Worm (Caenorhabditis elegans) whole organism, L4/young adult: Measurements from ENCODE around the gene str-112.
A peak's percentile ranks its signal among the peaks of the same experiment; 100 is the strongest.

Source experiments
- W03F9.2 ChIP-seq: fragments of 150-350 bp; optimal IDR thresholded peaks from 2 replicates; lab custom pipeline; 2014; ENCODE audit warnings: missing biosample characterization, missing genetic modification characterization
- dao-5 ChIP-seq: sonication (generic microtip); optimal IDR thresholded peaks from 2 replicates; lab custom pipeline; 2016; ENCODE audit warnings: missing genotype, missing genetic modification characterization, moderate library complexity, missing compliant biosample characterization
- him-1 ChIP-seq: sonication (generic microtip); optimal IDR thresholded peaks from 2 replicates; lab custom pipeline; 2016; ENCODE audit warnings: missing genotype, missing genetic modification reagents, missing genetic modification characterization, missing compliant biosample characterization

str-112 gene

DNA sequence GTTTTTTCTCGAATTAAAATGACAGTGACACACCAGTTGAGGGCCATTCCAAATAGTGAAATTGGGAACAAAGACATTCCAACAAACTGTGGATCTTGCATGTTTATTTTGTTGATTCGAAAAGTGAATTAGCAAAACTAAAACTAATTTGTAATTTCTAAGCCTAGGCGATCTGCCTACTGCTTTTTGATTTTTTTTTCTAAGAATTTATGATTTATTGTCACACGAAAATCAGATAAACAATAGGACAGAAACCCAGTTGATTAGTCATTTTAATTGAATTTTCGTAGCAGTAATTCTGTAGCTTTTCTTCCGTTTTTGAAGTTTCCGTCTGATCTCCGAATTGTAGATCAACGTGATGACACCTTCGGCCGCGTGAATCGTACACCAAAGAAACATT lies 19.4 kb downstream of the str-112 start, which contains the start of gene srx-33:
TSS of gene srx-33 (minus strand) at position 101 of the 400 bp plus-strand sequence.
- TF ChIP-seq him-1 (tag; lab: Kevin White, UChicago), result no peak
- TF ChIP-seq dao-5 (tag; lab: Kevin White, UChicago), result no peak

DNA sequence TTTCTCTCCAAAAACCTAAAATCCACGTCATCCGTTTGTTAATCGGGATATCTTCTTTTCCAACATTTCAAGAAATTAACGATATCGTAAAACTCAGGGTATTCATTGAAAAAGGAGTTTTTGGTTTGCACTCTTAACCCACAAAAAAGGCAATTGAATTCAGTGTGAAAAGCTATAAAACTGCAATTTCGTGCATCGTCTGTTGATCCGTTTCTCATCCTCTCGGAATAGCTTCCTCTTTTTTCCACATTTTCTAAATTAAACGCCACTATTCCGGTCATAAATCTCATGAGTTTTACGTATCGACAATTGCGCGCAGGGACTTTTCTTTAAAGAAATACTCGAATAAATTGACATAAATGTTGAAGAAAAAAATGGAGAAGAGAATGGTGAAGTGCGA lies 26.0 kb downstream of the str-112 start:
- TF ChIP-seq him-1 (tag; lab: Kevin White, UChicago) (no peak), W03F9.2 (no peak), dao-5 (tag; lab: Kevin White, UChicago) (no peak)

DNA sequence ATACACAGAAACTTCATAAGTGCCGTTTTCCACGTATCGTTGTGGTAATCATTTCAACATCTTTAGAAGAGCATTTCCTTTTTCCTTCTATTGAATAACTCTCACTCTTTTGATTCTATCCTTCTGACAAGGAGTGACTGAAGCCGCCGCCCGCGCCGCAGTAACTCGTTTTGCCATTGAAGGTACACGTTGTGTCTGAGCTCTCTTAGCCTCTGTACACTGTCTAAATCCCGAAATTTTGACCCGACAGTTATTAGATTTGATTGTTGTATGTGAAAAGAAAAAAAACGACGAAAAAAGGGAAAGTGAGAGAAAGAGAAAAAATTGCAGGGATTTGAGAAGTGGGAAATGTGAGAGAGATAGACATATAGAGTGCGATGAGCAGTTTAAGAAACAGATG lies 26.9 kb downstream of the str-112 start:
- TF ChIP-seq W03F9.2 (no peak), him-1 (tag; lab: Kevin White, UChicago) (no peak), dao-5 (tag; lab: Kevin White, UChicago) (no peak)

DNA sequence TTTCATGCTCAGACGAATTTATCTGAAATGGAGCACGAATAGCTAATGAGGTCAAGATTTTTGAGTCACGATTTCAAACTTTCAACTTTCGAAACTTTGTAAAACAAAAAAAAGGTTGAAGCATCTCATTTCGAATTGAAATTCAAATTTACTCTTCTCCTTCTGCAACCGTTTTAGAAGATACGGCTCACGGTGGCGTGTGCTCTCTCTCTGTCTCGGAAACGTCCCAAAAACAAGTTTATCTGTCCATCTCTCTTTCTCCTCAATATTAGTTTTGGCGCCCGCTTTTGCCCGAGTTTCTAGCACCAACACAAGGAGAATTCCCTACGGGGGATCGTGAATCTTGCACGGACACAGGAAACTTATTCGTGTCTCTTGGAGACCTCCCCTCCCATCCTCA lies 27.9 kb downstream of the str-112 start:
- TF ChIP-seq him-1 (tag; lab: Kevin White, UChicago) (no peak), W03F9.2 (no peak), dao-5 (tag; lab: Kevin White, UChicago) (no peak)

DNA sequence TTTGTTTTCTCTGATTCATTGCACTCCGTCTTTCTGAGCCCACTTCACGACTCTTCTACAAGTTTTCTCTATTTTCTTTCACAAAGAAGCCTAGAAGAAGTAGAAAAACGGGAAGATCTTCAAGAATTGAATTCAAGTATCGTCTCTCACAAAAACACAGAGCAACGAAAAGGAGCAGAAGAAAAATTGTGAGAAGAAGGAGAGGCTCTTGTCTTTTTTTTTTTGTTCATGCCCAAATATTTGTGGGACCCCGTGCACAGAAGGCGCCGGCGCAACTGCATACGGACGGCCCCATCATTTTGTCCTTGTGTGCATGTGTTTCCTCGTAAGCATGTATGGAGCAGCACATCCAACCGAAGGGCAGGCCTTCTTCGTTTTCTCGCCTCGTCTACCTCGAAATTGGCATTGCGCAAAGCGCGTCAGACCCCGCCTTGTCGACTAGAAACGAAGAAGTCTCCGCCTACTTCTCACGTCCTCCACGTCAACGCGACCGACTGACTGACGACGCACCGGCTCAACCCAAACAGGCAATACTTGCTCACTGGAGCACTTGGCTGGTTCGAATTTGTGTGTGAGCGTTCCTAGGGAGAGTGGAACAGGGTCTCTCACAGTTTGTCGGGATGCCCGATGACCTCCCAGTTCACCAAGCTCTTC lies 31.6 kb downstream of the str-112 start:
- no peak for TF ChIP-seq dao-5 (tag; lab: Kevin White, UChicago)
- TF ChIP-seq W03F9.2, result no peak
- TF ChIP-seq him-1 (tag; lab: Kevin White, UChicago), result peak; percentile 17

DNA sequence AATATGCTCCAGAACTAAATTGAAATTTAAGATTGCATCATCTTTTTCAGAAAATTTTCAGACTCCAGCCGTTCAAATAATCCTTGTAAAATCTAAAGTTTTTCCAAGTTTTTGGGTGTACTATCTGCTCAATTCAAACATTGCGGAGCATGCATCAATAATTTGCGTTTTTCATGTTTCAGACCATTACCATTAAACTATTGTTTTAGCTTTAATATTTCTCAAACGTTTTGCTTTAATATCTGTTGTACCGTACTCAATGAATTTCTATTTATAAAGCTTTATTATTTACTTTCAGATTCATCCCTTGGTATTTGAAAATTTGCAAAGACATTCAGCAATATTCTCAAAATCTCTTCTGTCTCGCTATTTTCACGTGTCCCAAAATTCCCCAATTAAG lies 35.0 kb downstream of the str-112 start, which contains the start of gene odr-2:
TSS of gene odr-2 (plus strand) at position 301 of the 400 bp plus-strand sequence.
- no peak for TF ChIP-seq him-1 (tag; lab: Kevin White, UChicago)

DNA sequence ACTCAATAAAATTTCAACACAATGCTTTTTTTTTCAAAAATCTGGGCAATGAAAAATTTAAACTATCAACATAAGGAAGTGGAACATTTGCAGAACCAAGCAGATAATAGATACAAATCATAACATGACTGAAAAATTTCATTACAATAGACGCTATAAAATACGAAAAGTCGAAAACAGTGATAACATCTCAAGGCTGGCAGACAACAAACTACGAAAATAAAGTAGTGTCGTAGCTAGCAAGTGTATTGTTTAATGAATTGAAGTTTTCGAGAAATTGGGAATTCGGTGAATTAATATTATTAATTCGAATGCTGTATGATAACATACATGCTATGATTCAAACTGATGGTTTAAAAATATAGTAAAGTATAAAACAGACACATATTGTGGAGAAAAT lies 41.4 kb downstream of the str-112 start:
- TF ChIP-seq him-1 (tag; lab: Kevin White, UChicago), result no peak
- no peak for TF ChIP-seq dao-5 (tag; lab: Kevin White, UChicago)
- no peak for TF ChIP-seq W03F9.2

DNA sequence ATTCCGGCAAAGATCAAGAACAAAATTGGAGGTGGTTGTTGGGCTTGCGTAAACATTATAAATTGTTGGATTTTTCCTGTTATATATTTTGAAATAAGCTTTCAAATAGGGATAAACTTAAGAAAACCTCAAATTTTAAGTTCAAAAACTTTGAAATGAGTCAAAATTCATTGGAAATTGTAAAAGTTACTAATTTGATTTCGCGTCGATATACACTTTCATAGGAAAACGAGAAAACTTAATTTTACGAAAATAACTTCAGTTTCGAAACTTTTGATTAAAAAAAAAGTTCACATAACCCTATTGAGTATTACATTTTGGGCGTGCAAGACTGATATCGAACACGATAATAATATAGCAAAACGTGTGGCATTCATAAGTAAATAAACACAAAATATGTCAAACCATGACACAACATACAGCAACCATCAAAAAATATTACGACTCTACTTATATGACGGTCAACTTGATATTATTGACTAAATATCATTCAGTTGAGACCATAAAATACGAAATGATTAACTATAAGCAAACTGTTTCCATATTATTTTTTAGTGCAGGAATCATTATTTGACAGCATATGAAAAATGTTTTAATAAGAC lies 42.0 kb downstream of the str-112 start:
- TF ChIP-seq dao-5 (tag; lab: Kevin White, UChicago), result no peak
- TF ChIP-seq W03F9.2, result no peak
- no peak for TF ChIP-seq him-1 (tag; lab: Kevin White, UChicago)

DNA sequence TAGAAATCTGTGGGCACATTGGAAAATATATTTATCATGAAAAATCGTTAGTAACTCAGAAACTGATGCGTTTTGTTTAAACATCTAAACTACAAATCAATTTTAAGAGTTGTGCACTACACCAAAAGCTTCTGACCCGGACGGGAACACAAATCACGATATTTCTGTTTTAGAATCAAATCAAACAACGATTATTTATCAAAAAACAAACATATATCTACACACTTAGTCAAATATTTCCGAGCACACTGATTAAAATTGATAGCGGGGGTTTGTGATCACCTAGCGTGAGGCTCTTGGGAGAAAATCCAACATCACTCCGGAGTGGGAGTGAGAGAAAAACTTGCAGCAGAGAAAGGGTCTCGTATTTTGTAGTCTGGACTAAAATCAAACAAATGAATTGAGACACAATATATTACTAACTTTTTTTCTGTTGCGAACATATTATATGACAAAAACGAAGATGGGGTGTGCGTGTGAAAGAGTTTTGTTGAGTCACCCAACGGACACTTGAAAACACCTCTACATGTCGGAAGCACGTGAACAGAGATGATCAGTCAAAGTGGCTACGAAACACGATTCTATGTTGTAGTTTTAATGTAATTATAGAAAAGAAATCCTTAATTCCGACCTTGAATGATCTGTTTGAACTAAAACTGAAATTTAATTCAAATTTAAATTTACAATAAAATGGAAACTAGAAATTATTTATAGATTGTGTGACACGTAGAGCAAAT lies 42.8 kb downstream of the str-112 start:
- TF ChIP-seq W03F9.2, result no peak
- TF ChIP-seq him-1 (tag; lab: Kevin White, UChicago), result no peak
- no peak for TF ChIP-seq dao-5 (tag; lab: Kevin White, UChicago)

DNA sequence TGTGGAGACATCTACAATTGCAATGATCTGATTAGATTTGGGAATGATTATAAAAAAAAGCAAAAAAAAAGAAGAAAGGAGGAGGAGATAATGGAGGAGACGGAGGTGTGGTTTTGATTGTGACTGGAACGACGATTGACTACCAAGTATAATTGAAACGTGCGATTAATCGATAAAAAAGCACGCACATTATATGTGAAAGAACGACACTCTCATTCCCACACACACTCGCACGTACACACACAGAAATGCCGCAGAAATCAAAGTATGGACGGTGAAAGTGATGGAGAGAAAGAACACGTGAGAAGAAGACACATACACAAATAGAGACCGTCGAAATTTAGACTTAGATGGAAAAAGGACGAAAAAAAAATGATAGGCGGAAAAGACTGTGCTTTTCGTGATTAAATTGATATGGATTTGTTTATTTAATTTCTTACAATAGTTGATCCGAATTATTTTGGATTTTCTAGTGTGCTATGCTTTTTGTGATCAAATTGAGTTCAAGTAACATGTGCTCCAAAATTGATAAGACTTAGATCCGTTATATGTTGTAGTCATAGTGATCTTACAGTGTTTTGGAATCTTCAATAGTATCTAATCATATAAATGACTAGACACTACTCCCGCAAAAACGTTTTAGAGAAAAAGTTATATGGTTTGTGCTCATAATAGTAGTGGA lies 44.4 kb downstream of the str-112 start, which contains the start of gene nhr-135:
TSS of gene nhr-135 (minus strand) at position 51 of the 682 bp plus-strand sequence.
- TF ChIP-seq W03F9.2, result peak; percentile 42
- no peak for TF ChIP-seq dao-5 (tag; lab: Kevin White, UChicago)

DNA sequence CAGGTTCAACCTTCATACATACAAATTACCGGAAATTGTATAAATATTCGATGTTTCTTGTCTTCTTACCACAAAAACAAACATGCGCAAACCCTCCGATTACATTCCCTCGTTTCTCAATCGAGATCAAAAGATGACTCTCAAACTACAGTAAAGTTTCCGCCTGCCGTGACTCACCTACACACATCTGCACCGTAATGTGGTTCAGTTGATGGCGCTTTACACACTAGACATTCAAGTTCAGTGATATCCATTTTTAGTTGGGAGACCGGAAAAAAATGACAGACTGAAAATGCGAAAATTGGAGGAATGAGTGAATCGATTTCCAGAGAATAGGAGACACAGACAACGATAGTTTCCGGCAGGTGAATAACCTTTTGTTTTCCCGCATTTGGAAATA lies 46.9 kb downstream of the str-112 start, which contains the start of gene nhr-286:
TSS of gene nhr-286 (minus strand) at position 324 of the 400 bp plus-strand sequence.
- TF ChIP-seq dao-5 (tag; lab: Kevin White, UChicago) (no peak), W03F9.2 (no peak), him-1 (tag; lab: Kevin White, UChicago) (no peak)

DNA sequence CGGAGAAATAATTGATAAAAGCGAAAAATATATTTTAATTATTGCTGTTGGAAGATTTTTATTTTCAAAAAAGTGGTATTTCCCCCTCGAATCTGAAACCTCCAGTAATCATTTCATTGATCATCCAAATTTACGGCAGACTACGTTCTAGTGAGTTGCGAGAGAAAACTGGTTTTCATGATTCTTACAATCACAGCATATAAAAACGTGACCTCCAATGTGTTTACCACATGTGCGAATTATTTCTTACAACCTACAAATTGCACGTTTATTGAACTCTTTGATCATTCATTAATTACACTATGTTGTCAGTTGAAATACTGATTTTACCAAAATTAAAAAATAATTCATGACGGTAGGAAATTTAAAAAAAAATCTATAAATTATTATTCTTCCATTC lies 49.0 kb downstream of the str-112 start:
- no peak for TF ChIP-seq him-1 (tag; lab: Kevin White, UChicago)
- peak; percentile 7 for TF ChIP-seq W03F9.2
- no peak for TF ChIP-seq dao-5 (tag; lab: Kevin White, UChicago)

DNA sequence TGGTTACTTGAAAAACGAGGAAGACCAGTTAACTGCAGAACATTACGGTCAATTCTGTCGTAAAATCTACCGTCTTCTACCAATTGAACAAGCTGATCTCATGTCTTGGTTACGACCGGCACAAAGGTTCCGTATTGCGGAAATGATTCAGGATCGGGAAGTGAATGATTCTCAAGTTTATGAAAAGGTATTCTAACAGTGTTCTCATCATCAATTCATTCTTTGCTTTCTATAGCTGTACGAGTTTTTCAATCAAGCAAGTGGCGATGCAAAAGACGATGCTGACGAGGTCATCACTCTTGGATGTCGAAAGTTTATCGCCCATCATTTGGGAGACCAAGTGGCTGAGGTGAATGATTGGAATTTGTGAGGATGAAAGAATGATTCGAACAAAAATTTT lies 50.9 kb downstream of the str-112 start:
- TF ChIP-seq W03F9.2 (no peak), him-1 (tag; lab: Kevin White, UChicago) (no peak), dao-5 (tag; lab: Kevin White, UChicago) (no peak)
